Worm (Caenorhabditis elegans) whole organism, L4 larva: Measurements from ENCODE around the gene skat-1.
A peak's percentile ranks its signal among the peaks of the same experiment; 100 is the strongest.

Experiments
- F10B5.3 ChIP-seq: sonication (generic microtip); optimal IDR thresholded peaks from 2 replicates; lab custom pipeline; 2016; ENCODE audit warnings: mild to moderate bottlenecking, missing genetic modification characterization, missing compliant biosample characterization
- F37D6.2 ChIP-seq: sonication (generic microtip); optimal IDR thresholded peaks from 2 replicates; lab custom pipeline; 2016; ENCODE audit warnings: mild to moderate bottlenecking, missing genetic modification characterization, missing compliant biosample characterization
- F44E2.7 ChIP-seq: fragments of 200-800 bp; sonication (Bioruptor generic); IDR thresholded peaks from 2 replicates; pipeline ENCODE4 v2.1.2; 2022; ENCODE audit warnings: missing genetic modification characterization, missing compliant biosample characterization
- R02D3.7 ChIP-seq: fragments of 150-350 bp; sonication (generic microtip); optimal IDR thresholded peaks from 3 replicates; lab custom pipeline; 2014; ENCODE audit warnings: missing biosample characterization, missing genetic modification characterization
- T20F7.1 ChIP-seq: fragments of 200-800 bp; sonication (Bioruptor generic); optimal IDR thresholded peaks from 2 replicates; lab custom pipeline; 2018; ENCODE audit warnings: mild to moderate bottlenecking, missing genetic modification characterization, missing compliant biosample characterization
- T26A8.4 ChIP-seq: fragments of 200-800 bp; sonication (Bioruptor generic); IDR thresholded peaks from 2 replicates; pipeline ENCODE4 v1.3.6; 2022; ENCODE audit warnings: missing genetic modification characterization, missing compliant biosample characterization
- ZK546.5 ChIP-seq, 2 experiments: sonication (generic microtip); optimal IDR thresholded peaks; 2 replicates each; lab custom pipeline; 2017; ENCODE audit warnings: missing biosample characterization in 2 of 2, missing genetic modification characterization in 2 of 2
- aha-1 ChIP-seq: fragments of 150-350 bp; peaks from one replicate; lab custom pipeline; 2014; ENCODE audit warnings: missing biosample characterization, missing genetic modification characterization
- ceh-28 ChIP-seq: fragments of 150-350 bp; optimal IDR thresholded peaks from 2 replicates; lab custom pipeline; 2014; ENCODE audit warnings: missing biosample characterization, missing genetic modification reagents, missing genetic modification characterization
- ceh-44 ChIP-seq: fragments of 200-800 bp; sonication (Bioruptor generic); IDR thresholded peaks from 2 replicates; pipeline ENCODE4 v1.3.6; 2022; ENCODE audit warnings: missing genetic modification reagents, missing genetic modification characterization, missing compliant biosample characterization
- ceh-62 ChIP-seq: sonication (generic microtip); optimal IDR thresholded peaks from 2 replicates; lab custom pipeline; 2017; ENCODE audit warnings: missing biosample characterization, missing genetic modification characterization
- ctbp-1 ChIP-seq: fragments of 200-800 bp; sonication (Bioruptor generic); IDR thresholded peaks from 2 replicates; pipeline ENCODE4 v1.3.6; 2022; ENCODE audit warnings: missing genetic modification reagents, missing genetic modification characterization, missing compliant biosample characterization
- daf-12 ChIP-seq: fragments of 150-350 bp; optimal IDR thresholded peaks from 2 replicates; lab custom pipeline; 2014; ENCODE audit warnings: missing biosample characterization, missing genetic modification reagents, missing genetic modification characterization
- daf-19 ChIP-seq: fragments of 200-800 bp; sonication (Bioruptor generic); conservative IDR thresholded peaks from 2 replicates; pipeline ENCODE4 v1.3.6; 2022; ENCODE audit warnings: missing genetic modification characterization, missing compliant biosample characterization
- dmd-9 ChIP-seq: fragments of 200-800 bp; sonication (Bioruptor generic); IDR thresholded peaks from 2 replicates; pipeline ENCODE4 v1.3.6; 2022; ENCODE audit warnings: missing genetic modification reagents, missing genetic modification characterization, missing compliant biosample characterization
- duxl-1 ChIP-seq: sonication (generic microtip); optimal IDR thresholded peaks from 2 replicates; lab custom pipeline; 2016; ENCODE audit warnings: mild to moderate bottlenecking, missing genetic modification characterization, moderate library complexity, missing compliant biosample characterization; ENCODE audit not compliant: poor library complexity
- dve-1 ChIP-seq: sonication (generic microtip); optimal IDR thresholded peaks from 2 replicates; lab custom pipeline; 2017; ENCODE audit warnings: antibody characterized with exemption, mild to moderate bottlenecking, missing genetic modification characterization, missing compliant biosample characterization; ENCODE audit not compliant: insufficient read depth
- egl-27 ChIP-seq: sonication (generic microtip); optimal IDR thresholded peaks from 3 replicates; lab custom pipeline; 2017; ENCODE audit warnings: missing biosample characterization, missing genetic modification reagents, missing genetic modification characterization
- egl-43 ChIP-seq: fragments of 200-800 bp; sonication (Bioruptor generic); IDR thresholded peaks from 2 replicates; pipeline ENCODE4 v1.3.6; 2022; ENCODE audit warnings: missing genetic modification reagents, missing genetic modification characterization, missing compliant biosample characterization
- gei-8 ChIP-seq: fragments of 200-800 bp; sonication (Bioruptor generic); optimal IDR thresholded peaks from 2 replicates; lab custom pipeline; 2018; ENCODE audit warnings: mild to moderate bottlenecking, missing genetic modification characterization, missing compliant biosample characterization
- hif-1 ChIP-seq, 2 experiments: sonication (generic microtip); optimal IDR thresholded peaks; 2 replicates each; lab custom pipeline; 2016 to 2017; ENCODE audit warnings: missing compliant biosample characterization in 2 of 2, missing genetic modification characterization in 2 of 2, missing genetic modification reagents in 2 of 2, missing genotype in 2 of 2, mild to moderate bottlenecking in 1 of 2
- hlh-30 ChIP-seq: sonication (generic microtip); optimal IDR thresholded peaks from 2 replicates; lab custom pipeline; 2017; ENCODE audit warnings: antibody characterized with exemption, mild to moderate bottlenecking, missing genetic modification characterization, missing compliant biosample characterization; ENCODE audit not compliant: insufficient read depth
- hmg-1.1 ChIP-seq: fragments of 200-800 bp; sonication (Bioruptor generic); IDR thresholded peaks from 2 replicates; pipeline ENCODE4 v1.3.6; 2022; ENCODE audit warnings: missing genetic modification reagents, missing genetic modification characterization, missing compliant biosample characterization
- lin-1 ChIP-seq: fragments of 200-800 bp; sonication (Bioruptor generic); IDR thresholded peaks from 2 replicates; pipeline ENCODE4 v1.3.6; 2022; ENCODE audit warnings: missing genetic modification reagents, missing genetic modification characterization, missing compliant biosample characterization
- lin-29 ChIP-seq: fragments of 200-800 bp; sonication (Bioruptor generic); IDR thresholded peaks from 2 replicates; pipeline ENCODE4 v1.3.6; 2022; ENCODE audit warnings: missing genetic modification reagents, missing genetic modification characterization, missing compliant biosample characterization
- lsy-2 ChIP-seq, 2 experiments: fragments of 150-350 bp in 1 of 2; sonication (generic microtip) in 1 of 2; optimal IDR thresholded peaks; 2 replicates each; lab custom pipeline; 2014 to 2017; ENCODE audit warnings: missing biosample characterization in 2 of 2, missing genetic modification characterization in 2 of 2
- madf-9 ChIP-seq: fragments of 200-800 bp; sonication (Bioruptor generic); conservative IDR thresholded peaks from 2 replicates; pipeline ENCODE4 v1.3.6; 2022; ENCODE audit warnings: missing genetic modification reagents, missing genetic modification characterization, missing compliant biosample characterization
- mdl-1 ChIP-seq, 2 experiments: fragments of 150-350 bp in 1 of 2; sonication (generic microtip) in 1 of 2; optimal IDR thresholded peaks; 2 replicates each; lab custom pipeline; 2014 to 2017; ENCODE audit warnings: missing biosample characterization in 2 of 2, missing genetic modification characterization in 2 of 2
- mep-1 ChIP-seq: fragments of 150-350 bp; sonication (generic microtip); optimal IDR thresholded peaks from 3 replicates; lab custom pipeline; 2014; ENCODE audit warnings: missing biosample characterization, missing genetic modification characterization
- mes-2 ChIP-seq: sonication (generic microtip); optimal IDR thresholded peaks from 2 replicates; lab custom pipeline; 2016; ENCODE audit warnings: missing genotype, mild to moderate bottlenecking, missing genetic modification characterization, missing compliant biosample characterization; ENCODE audit not compliant: poor library complexity, severe bottlenecking
- nhr-102 ChIP-seq: sonication (generic microtip); optimal IDR thresholded peaks from 2 replicates; lab custom pipeline; 2016; ENCODE audit warnings: mild to moderate bottlenecking, missing genetic modification characterization, moderate library complexity, missing compliant biosample characterization
- nhr-11 ChIP-seq: fragments of 150-350 bp; optimal IDR thresholded peaks from 2 replicates; lab custom pipeline; 2014; ENCODE audit warnings: missing biosample characterization, missing genetic modification characterization
- nhr-48 ChIP-seq: sonication (generic microtip); optimal IDR thresholded peaks from 2 replicates; lab custom pipeline; 2016; ENCODE audit warnings: mild to moderate bottlenecking, missing genetic modification characterization, missing compliant biosample characterization
- nhr-6 ChIP-seq: fragments of 150-350 bp; optimal IDR thresholded peaks from 2 replicates; lab custom pipeline; 2014; ENCODE audit warnings: missing biosample characterization, missing genetic modification characterization
- php-3 ChIP-seq: fragments of 200-800 bp; sonication (Bioruptor generic); IDR thresholded peaks from 2 replicates; pipeline ENCODE4 v1.3.6; 2022; ENCODE audit warnings: missing genetic modification reagents, missing genetic modification characterization, missing compliant biosample characterization
- rbr-2 ChIP-seq: sonication (generic microtip); optimal IDR thresholded peaks from 2 replicates; lab custom pipeline; 2016; ENCODE audit warnings: missing genotype, missing genetic modification characterization, missing compliant biosample characterization
- sdz-12 ChIP-seq: fragments of 200-800 bp; sonication (Bioruptor generic); optimal IDR thresholded peaks from 2 replicates; lab custom pipeline; 2018; ENCODE audit warnings: mild to moderate bottlenecking, missing genetic modification characterization, missing compliant biosample characterization
- set-16 ChIP-seq: fragments of 200-800 bp; sonication (Bioruptor generic); IDR thresholded peaks from 2 replicates; pipeline ENCODE4 v1.3.6; 2022; ENCODE audit warnings: missing genetic modification reagents, missing genetic modification characterization, missing compliant biosample characterization
- skn-1 ChIP-seq: fragments of 150-350 bp; optimal IDR thresholded peaks from 2 replicates; lab custom pipeline; 2014; ENCODE audit warnings: missing biosample characterization, missing genetic modification characterization
- snpc-1.2 ChIP-seq: fragments of 200-800 bp; sonication (Bioruptor generic); IDR thresholded peaks from 2 replicates; pipeline ENCODE4 v1.3.6; 2022; ENCODE audit warnings: missing genetic modification reagents, missing genetic modification characterization, missing compliant biosample characterization
- snpc-4 ChIP-seq: fragments of 150-350 bp; optimal IDR thresholded peaks from 2 replicates; lab custom pipeline; 2014; ENCODE audit warnings: missing biosample characterization, missing genetic modification characterization
- spr-1 ChIP-seq: sonication (generic microtip); optimal IDR thresholded peaks from 2 replicates; lab custom pipeline; 2016; ENCODE audit warnings: mild to moderate bottlenecking, missing genetic modification characterization, missing compliant biosample characterization
- spr-3 ChIP-seq: fragments of 200-800 bp; sonication (Bioruptor generic); optimal IDR thresholded peaks from 2 replicates; lab custom pipeline; 2018; ENCODE audit warnings: mild to moderate bottlenecking, missing genetic modification characterization, missing compliant biosample characterization
- tag-97 ChIP-seq: fragments of 200-800 bp; sonication (Bioruptor generic); IDR thresholded peaks from 2 replicates; pipeline ENCODE4 v1.3.6; 2022; ENCODE audit warnings: missing genetic modification characterization, missing compliant biosample characterization
- vab-7 ChIP-seq: fragments of 200-800 bp; sonication (Bioruptor generic); IDR thresholded peaks from 2 replicates; pipeline ENCODE4 v1.3.6; 2022; ENCODE audit warnings: missing genetic modification reagents, missing genetic modification characterization, missing compliant biosample characterization
- zfp-3 ChIP-seq: fragments of 200-800 bp; sonication (Bioruptor generic); conservative IDR thresholded peaks from 2 replicates; pipeline ENCODE4 v1.3.6; 2022; ENCODE audit warnings: missing genetic modification reagents, missing genetic modification characterization, missing compliant biosample characterization
- zip-2 ChIP-seq: fragments of 150-350 bp; optimal IDR thresholded peaks from 2 replicates; lab custom pipeline; 2014; ENCODE audit warnings: missing biosample characterization, missing genetic modification characterization
- ztf-7 ChIP-seq: fragments of 150-350 bp; optimal IDR thresholded peaks from 2 replicates; lab custom pipeline; 2014; ENCODE audit warnings: missing biosample characterization, missing genetic modification characterization

The skat-1 gene

ce11 chrIII:8978512-8979352 lies 17.9 kb downstream of the skat-1 start (continued):
- TF ChIP-seq lin-1 (GFP tag; lab: Robert Waterston, UW): no peak
- no peak for TF ChIP-seq daf-19
- TF ChIP-seq F44E2.7: no peak
- no peak for TF ChIP-seq egl-43 (GFP tag; lab: Robert Waterston, UW)
- no peak for TF ChIP-seq lin-29 (GFP tag; lab: Robert Waterston, UW)
- TF ChIP-seq mes-2: no peak
- TF ChIP-seq spr-3 (GFP tag; lab: Kevin White, UChicago): peak; percentile 19
- no peak for TF ChIP-seq ceh-28 (tag; lab: Kevin White, UChicago)

DNA sequence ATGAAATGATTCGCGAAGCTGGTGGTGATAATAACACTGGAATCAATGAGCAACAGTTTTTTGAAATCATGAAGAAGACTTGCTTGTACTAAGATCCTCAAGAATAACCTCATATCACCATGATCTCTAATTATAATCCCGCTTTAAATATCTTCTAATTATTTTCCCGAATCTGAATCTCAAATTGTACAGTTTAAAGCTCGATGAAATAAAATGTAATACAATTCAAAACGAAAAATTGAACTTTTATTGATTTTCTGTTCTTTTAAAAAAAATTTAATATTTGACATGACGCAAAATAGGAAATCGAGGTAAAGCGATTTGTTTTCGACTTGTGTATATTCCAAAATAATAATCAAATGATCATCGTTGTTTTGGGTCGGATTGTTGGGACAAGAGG lies 21.8 kb downstream of the skat-1 start:
- TF ChIP-seq zip-2 (tag; lab: Kevin White, UChicago) (no peak), ZK546.5 (tag; optimal IDR thresholded peaks at IDR 0.05; lab: Kevin White, UChicago) (no peak), R02D3.7 (tag; lab: Kevin White, UChicago) (no peak), madf-9 (GFP tag; lab: Robert Waterston, UW) (0 out of 2 replicates have a peak, but pooled peaks have one; percentile 35), php-3 (GFP tag; lab: Robert Waterston, UW) (no peak), daf-12 (tag; lab: Kevin White, UChicago) (no peak), nhr-48 (tag; lab: Kevin White, UChicago) (peak; percentile 5), T26A8.4 (GFP tag; lab: Robert Waterston, UW) (peak; percentile 37; the same call in 1 of the 2 replicates), snpc-4 (tag; lab: Kevin White, UChicago) (no peak), mep-1 (tag; lab: Kevin White, UChicago) (peak; percentile 57), ceh-62 (tag; lab: Kevin White, UChicago) (no peak), F44E2.7 (no peak), vab-7 (GFP tag; lab: Robert Waterston, UW) (no peak), set-16 (GFP tag; lab: Robert Waterston, UW) (no peak), zfp-3 (GFP tag; lab: Robert Waterston, UW) (peak; percentile 87), T20F7.1 (GFP tag; lab: Kevin White, UChicago) (no peak), egl-27 (tag; lab: Kevin White, UChicago) (no peak), hlh-30 (tag; lab: Kevin White, UChicago) (no peak), mes-2 (no peak), ctbp-1 (peak; percentile 22; the same call in 1 of the 2 replicates), tag-97 (GFP tag; lab: Robert Waterston, UW) (no peak), sdz-12 (no peak), lin-1 (GFP tag; lab: Robert Waterston, UW) (no peak), dve-1 (tag; lab: Kevin White, UChicago) (peak; percentile 17), mdl-1 (tag; optimal IDR thresholded peaks at IDR 0.05; lab: Kevin White, UChicago) (no peak), aha-1 (tag; lab: Kevin White, UChicago) (no peak), nhr-102 (tag; lab: Kevin White, UChicago) (peak; percentile 40), skn-1 (tag; lab: Kevin White, UChicago) (no peak), ceh-28 (tag; lab: Kevin White, UChicago) (no peak), ztf-7 (tag; lab: Kevin White, UChicago) (no peak), gei-8 (GFP tag; lab: Kevin White, UChicago) (peak; percentile 41), spr-1 (tag; lab: Kevin White, UChicago) (peak; percentile 50), ceh-44 (no peak), dmd-9 (no peak), nhr-11 (tag; lab: Kevin White, UChicago) (no peak), F10B5.3 (tag; lab: Kevin White, UChicago) (no peak), duxl-1 (no peak), lsy-2 (tag; optimal IDR thresholded peaks at IDR 0.05; lab: Kevin White, UChicago) (peak in 1 of 2 experiments; percentile 7), snpc-1.2 (GFP tag; lab: Robert Waterston, UW) (no peak), hif-1 (tag; optimal IDR thresholded peaks at IDR 0.05; lab: Kevin White, UChicago) (no peak), hmg-1.1 (GFP tag; lab: Robert Waterston, UW) (no peak), nhr-6 (tag; lab: Kevin White, UChicago) (no peak), rbr-2 (tag; lab: Kevin White, UChicago) (no peak), F37D6.2 (tag; lab: Kevin White, UChicago) (no peak)
